Worm (Caenorhabditis elegans) whole organism, mixed stage, embryonic: Measurements from ENCODE around the gene fut-3.

Experiments used
- M03D4.4 ChIP-seq: sonication (generic microtip); optimal IDR thresholded peaks from 2 replicates; lab custom pipeline; 2017; ENCODE audit warnings: mild to moderate bottlenecking, missing genetic modification characterization, missing compliant biosample characterization
- elt-1 ChIP-seq: sonication (generic microtip); optimal IDR thresholded peaks from 2 replicates; lab custom pipeline; 2017; ENCODE audit warnings: missing genetic modification characterization, mild to moderate bottlenecking, missing compliant biosample characterization, antibody characterized with exemption, moderate library complexity, borderline replicate concordance; ENCODE audit not compliant: insufficient read depth
- lin-13 ChIP-seq: fragments of 150-350 bp; optimal IDR thresholded peaks from 2 replicates; lab custom pipeline; 2014; ENCODE audit warnings: missing biosample characterization, missing genetic modification characterization
- nhr-237 ChIP-seq: fragments of 150-350 bp; optimal IDR thresholded peaks from 2 replicates; lab custom pipeline; 2014; ENCODE audit warnings: missing biosample characterization, missing genetic modification characterization

DNA sequence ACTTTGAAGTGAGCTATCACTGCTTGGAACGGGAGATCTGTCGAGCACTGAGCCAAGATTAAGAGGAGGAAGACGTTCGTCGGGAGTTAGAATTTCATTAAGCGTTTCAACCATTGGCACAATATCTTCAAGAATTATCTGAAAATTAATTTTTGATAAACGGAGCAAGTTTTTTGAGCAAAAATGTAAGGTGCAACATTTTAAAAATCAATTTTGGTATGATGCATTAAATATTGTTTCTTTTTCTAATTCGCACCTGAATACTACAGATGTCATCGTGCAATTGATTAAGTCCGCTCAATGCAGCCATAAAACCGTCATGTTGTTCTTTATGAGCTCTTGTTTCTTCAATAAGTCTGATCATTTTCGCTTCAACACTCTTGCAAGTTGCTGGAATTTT is 11.3 kb downstream of the fut-3 start, which contains the start of gene ddl-1:
- TF ChIP-seq M03D4.4 (no peak), lin-13 (tag; lab: Kevin White, UChicago) (no peak), nhr-237 (no peak), elt-1 (tag; lab: Kevin White, UChicago) (no peak)
